Fruit fly (Drosophila melanogaster): ENCODE measurements around the gene snk.

- peak; percentile 8 for TF ChIP-seq Sox102F (GFP tag; optimal IDR thresholded peaks at IDR 0.05)
- TF ChIP-seq CG7368 (GFP tag; optimal IDR thresholded peaks at IDR 0.05) = no peak
- TF ChIP-seq fkh (GFP tag; optimal IDR thresholded peaks at IDR 0.05) = no peak
- TF ChIP-seq Eip78C (GFP tag) = peak; percentile 57
- no peak for TF ChIP-seq CG1621 (tag; optimal IDR thresholded peaks at IDR 0.05)
Observed at dm6 chr3R:13039037-13039583, 3.5 kb downstream of the snk start.
